Worm (Caenorhabditis elegans): ENCODE measurements around the gene F49C5.16.

- TF ChIP-seq W03F9.2 (tag; optimal IDR thresholded peaks at IDR 0.05) = no peak
- TF ChIP-seq him-1 (tag; optimal IDR thresholded peaks at IDR 0.05) = no peak
These were observed 22.9 kb downstream of the F49C5.16 start, which contains the start of gene Y38E10A.1 for ce11 chrII:12570523-12570922.

Measured in whole organism, L4/young adult.